Worm (Caenorhabditis elegans): Measurements from ENCODE around the gene egl-36.

The egl-36 gene

DNA sequence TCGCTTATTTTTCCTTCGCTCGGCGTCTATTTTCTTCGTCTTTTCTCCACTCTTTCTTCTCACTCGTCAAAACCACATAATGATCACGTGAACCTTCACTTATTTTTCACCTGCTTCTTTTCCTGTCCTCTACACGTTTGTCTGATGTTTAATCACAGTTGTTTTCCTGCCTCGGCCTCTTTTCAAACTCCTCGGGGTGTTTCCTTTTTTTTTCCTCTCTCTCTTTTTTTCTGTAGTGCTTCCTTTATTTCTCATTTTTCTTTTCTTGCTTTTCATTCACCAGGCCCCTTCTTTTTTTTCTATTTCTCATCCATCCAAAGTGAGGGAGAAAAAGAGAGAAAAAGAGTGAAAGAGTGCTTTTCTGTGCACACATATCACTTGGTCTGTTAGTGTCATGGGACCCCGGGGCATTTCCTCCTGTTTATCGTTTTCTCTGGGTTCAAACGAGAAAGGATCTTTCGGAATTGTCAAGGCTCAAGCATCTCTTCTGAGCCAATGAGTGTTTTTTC lies 36.9 kb downstream of the egl-36 start (continued):
- TF ChIP-seq lin-54 (GFP tag; optimal IDR thresholded peaks at IDR 0.05) = peak; percentile 24
- TF ChIP-seq lin-35 (GFP tag; optimal IDR thresholded peaks at IDR 0.05) = peak in 1 of 3 experiments; percentile 78
- peak; percentile 21 for TF ChIP-seq F23B12.7 (tag; optimal IDR thresholded peaks at IDR 0.05; ENCODE audit: insufficient read depth)
- TF ChIP-seq tbp1 (GFP tag; optimal IDR thresholded peaks at IDR 0.05) = peak; percentile 49
- TF ChIP-seq nhr-90 (tag; optimal IDR thresholded peaks at IDR 0.05) = peak; percentile 15
- no peak for TF ChIP-seq cebp-1 (GFP tag; IDR thresholded peaks at IDR 0.05)
- peak; percentile 86 for TF ChIP-seq cebp-1 (tag; optimal IDR thresholded peaks at IDR 0.05)
- peak; percentile 74 for TF ChIP-seq attf-5 (GFP tag; optimal IDR thresholded peaks at IDR 0.05)
- TF ChIP-seq aptf-2 (GFP tag; conservative IDR thresholded peaks at IDR 0.05) = no peak
- peak; percentile 89 for TF ChIP-seq K12H6.12 (tag; optimal IDR thresholded peaks at IDR 0.05)
- TF ChIP-seq rec-8 (tag; optimal IDR thresholded peaks at IDR 0.05) = no peak
- TF ChIP-seq sptf-2 (GFP tag; optimal IDR thresholded peaks at IDR 0.05) = no peak
- TF ChIP-seq T07F8.4 (tag; optimal IDR thresholded peaks at IDR 0.05) = no peak
- TF ChIP-seq chd-7 (tag; optimal IDR thresholded peaks at IDR 0.05) = peak; percentile 59
- TF ChIP-seq ztf-22 (GFP tag; optimal IDR thresholded peaks at IDR 0.05) = peak; percentile 42
- TF ChIP-seq hmg-1.2 (GFP tag; IDR thresholded peaks at IDR 0.05) = peak; percentile 54; the same call in 1 of the 2 replicates
- TF ChIP-seq ZK185.1 (tag; optimal IDR thresholded peaks at IDR 0.05; ENCODE audit: poor library complexity, severe bottlenecking) = peak; percentile 9
- TF ChIP-seq F22D6.2 (tag; optimal IDR thresholded peaks at IDR 0.05) = peak; percentile 71
- no peak for TF ChIP-seq madf-6 (GFP tag; IDR thresholded peaks at IDR 0.05)
- TF ChIP-seq lin-26 (GFP tag; IDR thresholded peaks at IDR 0.05) = peak; percentile 61; the same call in 1 of the 2 replicates
- peak; percentile 56 for TF ChIP-seq atf-7 (tag; optimal IDR thresholded peaks at IDR 0.05)
- TF ChIP-seq B0336.3 (GFP tag; IDR thresholded peaks at IDR 0.05) = peak; percentile 59; the same call in 1 of the 2 replicates
- peak; percentile 22 for TF ChIP-seq ztf-18 (tag; optimal IDR thresholded peaks at IDR 0.05)
- TF ChIP-seq nfyb-1 (GFP tag; IDR thresholded peaks at IDR 0.05) = peak; percentile 76; the same call in 1 of the 2 replicates
- no peak for TF ChIP-seq zim-3 (tag; optimal IDR thresholded peaks at IDR 0.05)
- peak; percentile 57 for TF ChIP-seq dox-1 (GFP tag; IDR thresholded peaks at IDR 0.05)
- no peak for TF ChIP-seq F57C9.4 (tag; optimal IDR thresholded peaks at IDR 0.05)
- TF ChIP-seq somi-1 (GFP tag; optimal IDR thresholded peaks at IDR 0.05) = peak; percentile 98
- TF ChIP-seq lin-40 (tag; optimal IDR thresholded peaks at IDR 0.05) = peak; percentile 84
- TF ChIP-seq snpc-4 (GFP tag; optimal IDR thresholded peaks at IDR 0.05) = no peak
- TF ChIP-seq snpc-4 (tag; optimal IDR thresholded peaks at IDR 0.05) = peak in 3 of 4 experiments; percentile 30 to 43 (median 34)
- TF ChIP-seq nhr-80 (tag; optimal IDR thresholded peaks at IDR 0.05) = peak; percentile 75
- peak; percentile 50; the same call in 1 of the 2 replicates for TF ChIP-seq let-526 (GFP tag; IDR thresholded peaks at IDR 0.05)
- peak; percentile 72 for TF ChIP-seq K11D2.4 (GFP tag; IDR thresholded peaks at IDR 0.05)

DNA sequence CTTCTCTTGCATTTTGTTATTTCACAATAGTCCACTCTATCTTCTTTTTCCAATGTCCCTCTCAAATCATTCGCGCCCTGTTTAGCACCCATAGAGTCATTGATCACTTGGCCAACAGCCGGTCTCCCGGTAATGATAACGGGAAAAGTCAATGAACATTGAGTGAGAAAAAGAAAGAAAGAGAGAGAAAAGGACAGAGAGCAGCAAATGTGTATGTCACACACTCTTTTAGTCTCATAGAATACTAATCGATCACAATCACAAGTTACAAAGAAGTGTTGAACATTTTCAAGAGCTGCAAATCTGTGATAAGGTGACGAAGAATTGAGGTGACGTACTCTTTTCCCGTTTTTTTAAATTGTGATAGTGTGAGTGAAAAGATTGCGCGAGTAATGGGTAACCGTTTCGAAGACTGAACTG lies 38.0 kb downstream of the egl-36 start:
- TF ChIP-seq C17E4.6 (GFP tag; IDR thresholded peaks at IDR 0.05) (no peak), C06A6.2 (GFP tag; conservative IDR thresholded peaks at IDR 0.05) (0 out of 2 replicates have a peak, but pooled peaks have one; percentile 21), ekl-4 (GFP tag; IDR thresholded peaks at IDR 0.05) (peak; percentile 57; the same call in 1 of the 2 replicates), lin-26 (GFP tag; IDR thresholded peaks at IDR 0.05) (0 out of 2 replicates have a peak, but pooled peaks have one; percentile 44), cebp-1 (GFP tag; IDR thresholded peaks at IDR 0.05) (peak; percentile 93), cebp-1 (tag; optimal IDR thresholded peaks at IDR 0.05) (peak; percentile 97), cebp-2 (GFP tag; IDR thresholded peaks at IDR 0.05) (no peak), attf-3 (GFP tag; conservative IDR thresholded peaks at IDR 0.05) (0 out of 2 replicates have a peak, but pooled peaks have one; percentile 10), snpc-3.4 (tag; optimal IDR thresholded peaks at IDR 0.05) (no peak), tbp1 (GFP tag; optimal IDR thresholded peaks at IDR 0.05) (peak; percentile 28), D2030.7 (GFP tag; IDR thresholded peaks at IDR 0.05) (no peak), lir-1 (GFP tag; conservative IDR thresholded peaks at IDR 0.05) (0 out of 2 replicates have a peak, but pooled peaks have one; percentile 34), him-1 (tag; optimal IDR thresholded peaks at IDR 0.05) (no peak), unc-62 (GFP tag; optimal IDR thresholded peaks at IDR 0.05) (peak; percentile 81), B0336.3 (GFP tag; IDR thresholded peaks at IDR 0.05) (peak; percentile 67), nhr-80 (tag; optimal IDR thresholded peaks at IDR 0.05) (peak; percentile 88), hlh-26 (GFP tag; conservative IDR thresholded peaks at IDR 0.05) (no peak), madf-10 (tag; optimal IDR thresholded peaks at IDR 0.05) (peak; percentile 21), zim-3 (tag; optimal IDR thresholded peaks at IDR 0.05) (no peak), K11D2.4 (GFP tag; IDR thresholded peaks at IDR 0.05) (peak; percentile 34; the same call in 1 of the 2 replicates), tlf-1 (GFP tag; optimal IDR thresholded peaks at IDR 0.05) (no peak)
